Fruit fly (Drosophila melanogaster): ENCODE measurements around the gene CG4666.

The CG4666 gene

DNA sequence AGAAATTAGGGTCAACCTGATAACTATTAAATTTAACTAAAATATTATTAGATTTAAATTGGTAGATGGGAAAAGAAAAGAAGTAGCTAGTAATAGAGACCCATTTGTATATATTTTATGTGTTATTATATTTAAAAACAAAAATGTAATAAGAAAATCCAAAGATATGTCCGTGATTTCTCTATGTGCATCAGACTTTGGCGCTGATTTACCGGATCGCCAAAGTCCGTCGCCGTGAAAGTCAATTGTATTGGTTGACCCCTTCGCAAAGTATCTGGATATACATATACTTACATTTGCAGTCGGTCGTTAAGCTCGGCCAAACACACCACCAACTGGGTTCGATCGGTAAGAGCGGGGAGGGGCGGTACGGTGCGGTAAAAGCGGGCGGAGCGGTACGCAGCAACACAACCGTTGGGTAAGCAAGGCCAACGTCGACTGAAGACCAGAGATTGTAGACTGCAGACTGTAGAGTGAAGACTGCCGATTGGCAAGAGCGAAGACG is 491 bp downstream of the CG4666 start:
- TF ChIP-seq Ssrp (tag; optimal IDR thresholded peaks at IDR 0.05) (peak; percentile 39), D19A (tag; optimal IDR thresholded peaks at IDR 0.05) (peak; percentile 24), CG12299 (tag; optimal IDR thresholded peaks at IDR 0.05) (peak; percentile 2), CG12236 (GFP tag; optimal IDR thresholded peaks at IDR 0.05) (no peak), lab (GFP tag; optimal IDR thresholded peaks at IDR 0.05) (no peak), Sox102F (GFP tag; optimal IDR thresholded peaks at IDR 0.05) (peak; percentile 72), Usf (GFP tag; optimal IDR thresholded peaks at IDR 0.05) (no peak), CG13894 (tag; optimal IDR thresholded peaks at IDR 0.05) (no peak), gsb-n (tag; optimal IDR thresholded peaks at IDR 0.05) (peak; percentile 42), CG12659 (GFP tag; optimal IDR thresholded peaks at IDR 0.05) (peak; percentile 10), CoRest (tag; optimal IDR thresholded peaks at IDR 0.05) (peak; percentile 42), corto (GFP tag; optimal IDR thresholded peaks at IDR 0.05) (no peak), sr (GFP tag; IDR thresholded peaks at IDR 0.05) (no peak), CG17361 (GFP tag; IDR thresholded peaks at IDR 0.05) (0 out of 3 replicates have a peak, but pooled peaks have one; percentile 43), al (GFP tag; IDR thresholded peaks at IDR 0.05) (no peak), CG15011 (GFP tag; optimal IDR thresholded peaks at IDR 0.05) (no peak), CHES-1-like (GFP tag; optimal IDR thresholded peaks at IDR 0.05) (no peak), Opbp (GFP tag; IDR thresholded peaks at IDR 0.05; ENCODE audit: partially characterized antibody) (0 out of 3 replicates have a peak, but pooled peaks have one; percentile 29), Dip3 (GFP tag; optimal IDR thresholded peaks at IDR 0.05) (no peak), schlank (tag; optimal IDR thresholded peaks at IDR 0.05) (no peak), CG33557 (GFP tag; optimal IDR thresholded peaks at IDR 0.05) (no peak), nerfin-1 (tag; optimal IDR thresholded peaks at IDR 0.05) (peak; percentile 8), CG32532 (GFP tag; IDR thresholded peaks at IDR 0.05) (no peak), sc (optimal IDR thresholded peaks at IDR 0.05) (no peak), sc (GFP tag; optimal IDR thresholded peaks at IDR 0.05) (peak; percentile 19), gcm (GFP tag; optimal IDR thresholded peaks at IDR 0.05) (peak; percentile 12), CG18262 (tag; optimal IDR thresholded peaks at IDR 0.05) (peak; percentile 49), CG2120 (GFP tag; optimal IDR thresholded peaks at IDR 0.05) (no peak), gfzf (GFP tag; optimal IDR thresholded peaks at IDR 0.05) (no peak), chinmo (GFP tag; IDR thresholded peaks at IDR 0.05; ENCODE audit: partially characterized antibody) (0 out of 4 replicates have a peak, but pooled peaks have one; percentile 57), hb (GFP tag; IDR thresholded peaks at IDR 0.05; ENCODE audit: partially characterized antibody) (no peak), CG10979 (tag; optimal IDR thresholded peaks at IDR 0.05) (peak; percentile 45), CG6683 (GFP tag; optimal IDR thresholded peaks at IDR 0.05) (no peak), CG6175 (GFP tag; IDR thresholded peaks at IDR 0.05) (no peak), CG9215 (GFP tag; IDR thresholded peaks at IDR 0.05) (no peak), Doc2 (GFP tag; IDR thresholded peaks at IDR 0.05) (no peak), fd3F (GFP tag; optimal IDR thresholded peaks at IDR 0.05) (no peak), Doc3 (GFP tag; IDR thresholded peaks at IDR 0.05; ENCODE audit: partially characterized antibody) (no peak), prd (optimal IDR thresholded peaks at IDR 0.05) (no peak), prd (GFP tag; IDR thresholded peaks at IDR 0.05) (0 out of 3 replicates have a peak, but pooled peaks have one; percentile 23), jigr1 (GFP tag; IDR thresholded peaks at IDR 0.05) (no peak), CG16863 (GFP tag; optimal IDR thresholded peaks at IDR 0.05) (no peak), inv (GFP tag; IDR thresholded peaks at IDR 0.05; ENCODE audit: partially characterized antibody) (no peak), D (optimal IDR thresholded peaks at IDR 0.05) (no peak), D (GFP tag; optimal IDR thresholded peaks at IDR 0.05) (peak; percentile 8), CG14860 (GFP tag; IDR thresholded peaks at IDR 0.05; ENCODE audit: partially characterized antibody) (no peak), CG4707 (GFP tag; optimal IDR thresholded peaks at IDR 0.05) (no peak), CG7556 (GFP tag; optimal IDR thresholded peaks at IDR 0.05) (peak; percentile 30), CG13775 (GFP tag; optimal IDR thresholded peaks at IDR 0.05) (no peak), E2f1 (GFP tag; IDR thresholded peaks at IDR 0.05) (no peak)
